Fruit fly (Drosophila melanogaster): ENCODE data around the gene CG10650.

CG10650 gene

DNA sequence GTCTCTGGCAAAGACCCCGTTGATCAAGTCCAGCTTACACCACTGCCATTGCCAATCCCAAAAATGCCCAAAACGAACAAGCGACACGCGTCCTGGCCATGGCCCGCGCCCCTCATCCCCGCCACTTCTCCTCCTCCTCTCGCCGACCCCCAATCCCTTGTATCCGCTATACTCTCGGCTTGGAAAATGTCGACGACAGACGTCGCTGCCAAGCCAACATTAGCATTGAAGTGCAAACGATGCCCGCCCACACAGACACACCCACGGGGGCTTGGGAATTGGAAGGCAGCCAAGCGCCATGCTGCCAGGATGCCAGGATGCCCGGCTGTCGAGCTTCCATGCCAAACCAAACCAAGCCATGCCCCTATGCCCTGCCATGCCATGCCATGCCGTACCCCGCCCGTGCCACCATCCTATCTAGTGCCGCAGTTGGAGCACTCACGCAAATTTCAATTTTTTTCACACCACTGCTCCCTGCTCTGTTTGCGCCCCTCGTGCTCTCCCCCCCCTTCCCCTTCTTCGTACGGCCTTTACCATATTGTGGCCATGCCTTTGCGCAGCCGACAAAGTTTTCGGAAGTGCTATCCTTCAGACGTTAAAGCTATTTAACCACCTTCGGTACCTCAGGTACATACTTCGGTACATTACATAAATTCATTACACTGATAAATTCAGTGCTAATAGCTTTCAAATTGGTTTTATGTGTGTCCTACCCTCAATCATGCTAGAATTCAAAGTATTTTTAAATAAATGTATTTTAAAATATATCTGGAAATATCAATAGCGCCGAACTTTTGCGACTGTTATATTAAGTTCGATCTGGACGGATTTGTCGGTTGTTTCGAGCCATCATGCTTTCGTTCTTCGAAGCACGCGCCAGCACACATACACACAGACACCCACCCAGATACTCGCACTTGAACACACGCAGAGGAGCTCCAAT, 25.8 kb upstream of the CG10650 start (continued):
- TF ChIP-seq CG10274 (GFP tag; optimal IDR thresholded peaks at IDR 0.05): peak; percentile 11
- peak; percentile 86 for TF ChIP-seq tgo (GFP tag; IDR thresholded peaks at IDR 0.05)
- peak; percentile 37 for TF ChIP-seq CG33557 (GFP tag; optimal IDR thresholded peaks at IDR 0.05)
- peak; percentile 87 for TF ChIP-seq nmo (GFP tag; optimal IDR thresholded peaks at IDR 0.05)
- no peak for TF ChIP-seq Side (GFP tag; optimal IDR thresholded peaks at IDR 0.05)
- TF ChIP-seq NFAT (GFP tag; IDR thresholded peaks at IDR 0.05): 0 out of 2 replicates have a peak, but pooled peaks have one; percentile 21
- TF ChIP-seq Ssrp (tag; optimal IDR thresholded peaks at IDR 0.05): peak; percentile 77
- TF ChIP-seq danr (GFP tag; IDR thresholded peaks at IDR 0.05): peak; percentile 51; the same call in 1 of the 2 replicates
- TF ChIP-seq z (GFP tag; IDR thresholded peaks at IDR 0.05): no peak
- peak; percentile 16 for TF ChIP-seq MESR4 (GFP tag; optimal IDR thresholded peaks at IDR 0.05)
- TF ChIP-seq ab (GFP tag; optimal IDR thresholded peaks at IDR 0.05): no peak
- TF ChIP-seq vfl (GFP tag; optimal IDR thresholded peaks at IDR 0.05): no peak
- TF ChIP-seq abd-A (tag; optimal IDR thresholded peaks at IDR 0.05): peak; percentile 94
- peak; percentile 62 for TF ChIP-seq tin (GFP tag; optimal IDR thresholded peaks at IDR 0.05)
- TF ChIP-seq bsh (GFP tag; optimal IDR thresholded peaks at IDR 0.05): peak; percentile 81 to 82
- TF ChIP-seq Pdp1 (GFP tag; optimal IDR thresholded peaks at IDR 0.05): peak in 1 of 2 experiments; percentile 41
- no peak for TF ChIP-seq CG3065 (GFP tag; optimal IDR thresholded peaks at IDR 0.05)
- TF ChIP-seq hb (GFP tag; IDR thresholded peaks at IDR 0.05; ENCODE audit: partially characterized antibody): no peak
- TF ChIP-seq da (GFP tag; optimal IDR thresholded peaks at IDR 0.05): no peak
- TF ChIP-seq aop (GFP tag; IDR thresholded peaks at IDR 0.05): no peak
- peak; percentile 76 for TF ChIP-seq phol (tag; optimal IDR thresholded peaks at IDR 0.05)
- peak; percentile 85 for TF ChIP-seq CG1529 (GFP tag; optimal IDR thresholded peaks at IDR 0.05)
- peak; percentile 30 for TF ChIP-seq exex (tag; optimal IDR thresholded peaks at IDR 0.05)
- TF ChIP-seq sd (tag; optimal IDR thresholded peaks at IDR 0.05): peak; percentile 53
- TF ChIP-seq CG12659 (GFP tag; optimal IDR thresholded peaks at IDR 0.05): peak; percentile 85
- no peak; the same call in 1 of the 2 replicates for TF ChIP-seq peb (GFP tag; IDR thresholded peaks at IDR 0.05)
- TF ChIP-seq crc (GFP tag; optimal IDR thresholded peaks at IDR 0.05): no peak
- no peak for TF ChIP-seq dan (GFP tag; IDR thresholded peaks at IDR 0.05)
- peak; percentile 4 to 72 for TF ChIP-seq dpn (GFP tag; optimal IDR thresholded peaks at IDR 0.05)
- TF ChIP-seq CG14667 (GFP tag; IDR thresholded peaks at IDR 0.05): peak; percentile 36
- peak; percentile 79 for TF ChIP-seq CG11695 (GFP tag; IDR thresholded peaks at IDR 0.05)
- peak; percentile 87 for TF ChIP-seq CG15269 (tag; optimal IDR thresholded peaks at IDR 0.05)
- no peak for TF ChIP-seq NC2α (GFP tag; optimal IDR thresholded peaks at IDR 0.05)
- TF ChIP-seq CG6689 (GFP tag; IDR thresholded peaks at IDR 0.05): peak; percentile 71
- peak in 1 of 2 experiments; percentile 34 for TF ChIP-seq crp (GFP tag; optimal IDR thresholded peaks at IDR 0.05)
- no peak for TF ChIP-seq CG7271 (tag; optimal IDR thresholded peaks at IDR 0.05)
- TF ChIP-seq CG12071 (GFP tag; optimal IDR thresholded peaks at IDR 0.05): peak; percentile 56
- no peak; the same call in 1 of the 2 replicates for TF ChIP-seq H2.0 (GFP tag; IDR thresholded peaks at IDR 0.05)
- no peak for TF ChIP-seq pita (GFP tag; optimal IDR thresholded peaks at IDR 0.05)
- peak; percentile 29 for TF ChIP-seq CG2116 (GFP tag; optimal IDR thresholded peaks at IDR 0.05)
- peak; percentile 51 for TF ChIP-seq ssp (GFP tag; IDR thresholded peaks at IDR 0.05)
- peak; percentile 76 for TF ChIP-seq CG14014 (GFP tag; IDR thresholded peaks at IDR 0.05)
- peak; percentile 67 for TF ChIP-seq CG17568 (GFP tag; optimal IDR thresholded peaks at IDR 0.05)
- TF ChIP-seq Spps (tag; optimal IDR thresholded peaks at IDR 0.05): peak; percentile 49
- TF ChIP-seq CG43689 (GFP tag; IDR thresholded peaks at IDR 0.05): peak; percentile 31; the same call in 1 of the 2 replicates
- TF ChIP-seq CG2120 (GFP tag; optimal IDR thresholded peaks at IDR 0.05): peak; percentile 76
- TF ChIP-seq emc (GFP tag; optimal IDR thresholded peaks at IDR 0.05): no peak
- no peak for TF ChIP-seq pfk (GFP tag; optimal IDR thresholded peaks at IDR 0.05)

Measured in whole organism, embryonic.